Worm (Caenorhabditis elegans): ENCODE results near the gene T04C12.33.

DNA sequence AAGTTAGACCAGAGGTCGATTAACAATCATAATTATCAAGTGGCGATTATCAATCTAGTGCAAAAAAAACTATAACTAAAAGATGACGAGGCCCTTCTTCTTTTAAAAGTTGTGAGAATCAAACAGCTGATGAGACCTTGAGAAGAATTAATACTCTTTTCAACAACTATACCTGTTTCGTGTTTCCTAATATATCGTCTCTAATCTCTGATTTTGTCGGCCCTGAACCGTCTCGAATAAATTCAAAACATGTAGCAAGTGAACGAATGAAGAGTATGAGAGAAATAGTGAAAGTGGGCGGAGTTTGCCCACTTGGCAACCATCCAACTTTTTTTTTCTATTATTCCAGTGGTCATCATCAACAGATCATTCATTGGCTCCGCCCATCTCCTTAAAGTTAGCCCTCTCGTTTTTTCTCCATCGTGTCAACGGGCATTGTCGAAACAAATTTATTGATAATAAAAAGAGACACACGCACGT lies 35.5 kb downstream of the T04C12.33 start, which contains the start of gene Y42A5A.1:
- TF ChIP-seq nhr-11 (tag; optimal IDR thresholded peaks at IDR 0.05), result no peak
- no peak for TF ChIP-seq lin-13 (GFP tag; optimal IDR thresholded peaks at IDR 0.05)
- no peak for TF ChIP-seq nhr-237 (tag; optimal IDR thresholded peaks at IDR 0.05)
- TF ChIP-seq unc-39 (tag; optimal IDR thresholded peaks at IDR 0.05), result no peak
- TF ChIP-seq blmp-1 (tag; optimal IDR thresholded peaks at IDR 0.05; ENCODE audit: insufficient read depth), result no peak
- no peak for TF ChIP-seq dmd-4 (tag; optimal IDR thresholded peaks at IDR 0.05)
- no peak for TF ChIP-seq mdl-1 (tag; optimal IDR thresholded peaks at IDR 0.05)

All from whole organism, L2 larva.